Worm (Caenorhabditis elegans): Measurements from ENCODE around the gene F36D4.6.
"Not testable (repeated sequence)": the region's sequence is repeated elsewhere in the genome, so short reads cannot be mapped to it uniquely, and the experiment has no call there.

ce11 chrV:9379808-9380207 is 47.2 kb downstream of the F36D4.6 start, which contains the start of gene E02C12.11:
- not testable (repeated sequence) for TF ChIP-seq him-1, dao-5 (tag; optimal IDR thresholded peaks at IDR 0.05)

Measured in whole organism, L4/young adult.